Fruit fly (Drosophila melanogaster) whole organism, embryonic: ENCODE data around the gene COX6B.

Experiments
- Atf6 ChIP-seq: fragments of 200-800 bp; sonication (Bioruptor generic); IDR thresholded peaks from 2 replicates; pipeline ENCODE4 v1.3.6; 2022; ENCODE audit warnings: missing biosample characterization, missing genetic modification characterization
- B-H1 ChIP-seq: fragments of 200-800 bp; sonication (Bioruptor generic); IDR thresholded peaks from 3 replicates; pipeline ENCODE4 v1.3.6; 2022; ENCODE audit warnings: missing biosample characterization, missing genetic modification characterization
- C15 ChIP-seq: fragments of 200-800 bp; sonication (Bioruptor generic); IDR thresholded peaks from 3 replicates; pipeline ENCODE4 v1.3.6; 2022; ENCODE audit warnings: missing biosample characterization, missing genetic modification characterization
- CG10274 ChIP-seq: fragments of 200-800 bp; sonication (Bioruptor generic); optimal IDR thresholded peaks from 3 replicates; lab custom pipeline; 2017; ENCODE audit warnings: missing biosample characterization, mild to moderate bottlenecking, missing genetic modification characterization
- CG10321 ChIP-seq: fragments of 200-800 bp; sonication (Bioruptor generic); IDR thresholded peaks from 2 replicates; pipeline ENCODE4 v1.3.6; 2022; ENCODE audit warnings: missing biosample characterization, missing genetic modification characterization
- CG10654 ChIP-seq: fragments of 200-800 bp; sonication (Bioruptor generic); optimal IDR thresholded peaks from 2 replicates; lab custom pipeline; 2016; ENCODE audit warnings: missing biosample characterization, missing genetic modification characterization
- CG11247 ChIP-seq: fragments of 200-800 bp; sonication (Bioruptor generic); IDR thresholded peaks from 2 replicates; pipeline ENCODE4 v1.3.6; 2022; ENCODE audit warnings: missing biosample characterization, missing genetic modification characterization
- CG12219 ChIP-seq: fragments of 200-800 bp; sonication (Bioruptor generic); optimal IDR thresholded peaks from 3 replicates; lab custom pipeline; 2018; ENCODE audit warnings: missing biosample characterization, mild to moderate bottlenecking, missing genetic modification characterization
- CG13424 ChIP-seq: fragments of 200-800 bp; sonication (Bioruptor generic); optimal IDR thresholded peaks from 2 replicates; lab custom pipeline; 2019; ENCODE audit warnings: missing biosample characterization, mild to moderate bottlenecking, missing genetic modification characterization, moderate library complexity
- CG14860 ChIP-seq: fragments of 200-800 bp; sonication (Bioruptor generic); IDR thresholded peaks from 3 replicates; pipeline ENCODE4 v1.3.6; 2022; ENCODE audit warnings: missing biosample characterization, missing genetic modification characterization; ENCODE audit not compliant: partially characterized antibody
- CG15696 ChIP-seq: fragments of 200-800 bp; sonication (Bioruptor generic); optimal IDR thresholded peaks from 2 replicates; lab custom pipeline; 2019; ENCODE audit warnings: missing biosample characterization, mild to moderate bottlenecking, missing genetic modification characterization, moderate library complexity
- CG1603 ChIP-seq: fragments of 200-800 bp; sonication (Bioruptor generic); optimal IDR thresholded peaks from 2 replicates; lab custom pipeline; 2019; ENCODE audit warnings: missing biosample characterization, mild to moderate bottlenecking, missing genetic modification characterization, moderate library complexity
- CG17829 ChIP-seq: fragments of 200-800 bp; optimal IDR thresholded peaks from 2 replicates; lab custom pipeline; 2019; ENCODE audit warnings: missing biosample characterization, mild to moderate bottlenecking, missing genetic modification characterization, moderate library complexity
- CG18011 ChIP-seq: fragments of 200-800 bp; sonication (Bioruptor generic); optimal IDR thresholded peaks from 2 replicates; lab custom pipeline; 2017; ENCODE audit warnings: missing biosample characterization, missing genetic modification characterization, mild to moderate bottlenecking, moderate library complexity, missing genotype
- CG1832 ChIP-seq: fragments of 200-800 bp; sonication (Bioruptor generic); optimal IDR thresholded peaks from 2 replicates; lab custom pipeline; 2017; ENCODE audit warnings: missing biosample characterization, mild to moderate bottlenecking, missing genetic modification characterization, inconsistent platforms
- CG2712 ChIP-seq: fragments of 200-800 bp; optimal IDR thresholded peaks from 3 replicates; lab custom pipeline; 2019; ENCODE audit warnings: missing biosample characterization, mild to moderate bottlenecking, missing genetic modification characterization, moderate library complexity
- CG2875 ChIP-seq: fragments of 200-800 bp; sonication (Bioruptor generic); optimal IDR thresholded peaks from 2 replicates; lab custom pipeline; 2017; ENCODE audit warnings: missing biosample characterization, mild to moderate bottlenecking, missing genetic modification characterization, missing genetic modification reagents
- CG30020 ChIP-seq: fragments of 200-800 bp; optimal IDR thresholded peaks from 2 replicates; lab custom pipeline; 2019; ENCODE audit warnings: missing biosample characterization, mild to moderate bottlenecking, missing genetic modification characterization, moderate library complexity
- CG32767 ChIP-seq: fragments of 200-800 bp; sonication (Bioruptor generic); IDR thresholded peaks from 2 replicates; pipeline ENCODE4 v1.3.6; 2022; ENCODE audit warnings: missing biosample characterization, missing genetic modification characterization
- CG33557 ChIP-seq: fragments of 200-800 bp; sonication (Bioruptor generic); optimal IDR thresholded peaks from 2 replicates; lab custom pipeline; 2019; ENCODE audit warnings: missing biosample characterization, mild to moderate bottlenecking, missing genetic modification characterization, moderate library complexity
- CG3838 ChIP-seq: fragments of 200-800 bp; sonication (Bioruptor generic); optimal IDR thresholded peaks from 3 replicates; lab custom pipeline; 2016; ENCODE audit warnings: missing biosample characterization, missing genetic modification characterization
- CG5953 ChIP-seq: fragments of 200-800 bp; sonication (Bioruptor generic); IDR thresholded peaks from 2 replicates; pipeline ENCODE4 v1.3.6; 2022; ENCODE audit warnings: missing biosample characterization, missing genetic modification characterization
- CG6254 ChIP-seq: fragments of 200-800 bp; sonication (Bioruptor generic); optimal IDR thresholded peaks from 3 replicates; lab custom pipeline; 2017; ENCODE audit warnings: mild to moderate bottlenecking, missing biosample characterization, missing genetic modification reagents, missing genetic modification characterization
- CG7372 ChIP-seq: fragments of 200-800 bp; sonication (Bioruptor generic); IDR thresholded peaks from 2 replicates; pipeline ENCODE4 v1.3.6; 2022; ENCODE audit warnings: missing biosample characterization, missing genetic modification characterization
- CoRest ChIP-seq: fragments of 200-800 bp; sonication (Bioruptor generic); optimal IDR thresholded peaks from 3 replicates; lab custom pipeline; 2018; ENCODE audit warnings: missing biosample characterization, mild to moderate bottlenecking, missing genetic modification characterization, moderate library complexity
- Ets97D ChIP-seq: fragments of 200-800 bp; sonication (Bioruptor generic); optimal IDR thresholded peaks from 3 replicates; lab custom pipeline; 2016; ENCODE audit warnings: missing biosample characterization, missing genetic modification characterization
- H15 ChIP-seq: fragments of 200-800 bp; sonication (Bioruptor generic); IDR thresholded peaks from 3 replicates; pipeline ENCODE4 v1.3.6; 2022; ENCODE audit warnings: missing biosample characterization, missing genetic modification characterization
- H2.0 ChIP-seq: fragments of 200-800 bp; sonication (Bioruptor generic); IDR thresholded peaks from 2 replicates; pipeline ENCODE4 v1.3.6; 2022; ENCODE audit warnings: missing biosample characterization, missing genetic modification characterization
- Kr ChIP-seq: fragments of 200-800 bp; sonication (Bioruptor generic); optimal IDR thresholded peaks from 2 replicates; lab custom pipeline; 2017; ENCODE audit warnings: missing biosample characterization, mild to moderate bottlenecking, missing genetic modification characterization
- Myb ChIP-seq: fragments of 200-800 bp; sonication (Bioruptor generic); optimal IDR thresholded peaks from 2 replicates; lab custom pipeline; 2016; ENCODE audit warnings: missing biosample characterization, missing genetic modification characterization
- NC2β ChIP-seq: fragments of 200-800 bp; sonication (Bioruptor generic); optimal IDR thresholded peaks from 2 replicates; lab custom pipeline; 2016; ENCODE audit warnings: missing biosample characterization, missing genetic modification characterization
- TFAM ChIP-seq: fragments of 200-800 bp; sonication (Bioruptor generic); optimal IDR thresholded peaks from 2 replicates; lab custom pipeline; 2017; ENCODE audit warnings: missing biosample characterization, missing genetic modification characterization, inconsistent platforms
- ab ChIP-seq: fragments of 200-800 bp; sonication (Bioruptor generic); optimal IDR thresholded peaks from 2 replicates; lab custom pipeline; 2016; ENCODE audit warnings: missing biosample characterization, missing genetic modification characterization
- ac ChIP-seq: fragments of 200-800 bp; sonication (Bioruptor generic); optimal IDR thresholded peaks from 3 replicates; lab custom pipeline; 2017; ENCODE audit warnings: missing biosample characterization, mild to moderate bottlenecking, missing genetic modification characterization
- bsh ChIP-seq, 2 experiments: fragments of 200-800 bp; sonication (Bioruptor generic); optimal IDR thresholded peaks; 2 replicates each; lab custom pipeline; 2017 to 2018; ENCODE audit warnings: mild to moderate bottlenecking in 2 of 2, missing biosample characterization in 2 of 2, missing genetic modification characterization in 2 of 2, moderate library complexity in 1 of 2
- caup ChIP-seq: fragments of 200-800 bp; sonication (Bioruptor generic); optimal IDR thresholded peaks from 3 replicates; lab custom pipeline; 2017; ENCODE audit warnings: missing biosample characterization, mild to moderate bottlenecking, missing genetic modification characterization, moderate library complexity; ENCODE audit not compliant: severe bottlenecking
- fd3F ChIP-seq: fragments of 200-800 bp; sonication (Bioruptor generic); optimal IDR thresholded peaks from 2 replicates; lab custom pipeline; 2018; ENCODE audit warnings: missing biosample characterization, mild to moderate bottlenecking, missing genetic modification characterization, moderate library complexity
- fd96Cb ChIP-seq: fragments of 200-800 bp; sonication (Bioruptor generic); optimal IDR thresholded peaks from 2 replicates; lab custom pipeline; 2018; ENCODE audit warnings: missing biosample characterization, mild to moderate bottlenecking, missing genetic modification characterization, moderate library complexity
- hbn ChIP-seq: fragments of 200-800 bp; sonication (Bioruptor generic); IDR thresholded peaks from 2 replicates; pipeline ENCODE4 v1.3.6; 2022; ENCODE audit warnings: missing biosample characterization, missing genetic modification characterization; ENCODE audit not compliant: partially characterized antibody
- lov ChIP-seq, 2 experiments: fragments of 200-800 bp in 1 of 2; fragments of >200 bp in 1 of 2; sonication (Bioruptor generic) in 1 of 2; IDR thresholded peaks in 1 of 2; optimal IDR thresholded peaks in 1 of 2; 2 replicates in 1 of 2; 3 replicates in 1 of 2; pipeline versions ENCODE4 v1.3.6 to Lab custom; 2017 to 2022; ENCODE audit warnings: missing biosample characterization in 1 of 2, missing genetic modification characterization in 1 of 2
- otp ChIP-seq: fragments of 200-800 bp; sonication (Bioruptor generic); IDR thresholded peaks from 3 replicates; pipeline ENCODE4, ENCODE4 v1.3.6; 2022; ENCODE audit warnings: missing biosample characterization, missing genetic modification characterization
- pho ChIP-seq: fragments of 200-800 bp; sonication (Bioruptor generic); optimal IDR thresholded peaks from 2 replicates; lab custom pipeline; 2016; ENCODE audit warnings: missing biosample characterization, missing genetic modification characterization
- pnt ChIP-seq: fragments of 200-800 bp; sonication (Bioruptor generic); optimal IDR thresholded peaks from 3 replicates; lab custom pipeline; 2016; ENCODE audit warnings: missing biosample characterization, missing genetic modification characterization
- sug ChIP-seq: fragments of 200-800 bp; optimal IDR thresholded peaks from 2 replicates; lab custom pipeline; 2019; ENCODE audit warnings: missing biosample characterization, mild to moderate bottlenecking, missing genetic modification characterization, moderate library complexity
- tap ChIP-seq: fragments of 200-800 bp; optimal IDR thresholded peaks from 3 replicates; lab custom pipeline; 2019; ENCODE audit warnings: missing biosample characterization, mild to moderate bottlenecking, missing genetic modification characterization, moderate library complexity
- toy ChIP-seq: fragments of 200-800 bp; sonication (Bioruptor generic); IDR thresholded peaks from 2 replicates; pipeline ENCODE4 v1.3.6; 2022; ENCODE audit warnings: missing biosample characterization, missing genetic modification characterization
- usp ChIP-seq: fragments of >200 bp; optimal IDR thresholded peaks from 2 replicates; lab custom pipeline; 2017; ENCODE audit warnings: missing biosample characterization, missing genetic modification characterization

Gene COX6B

DNA sequence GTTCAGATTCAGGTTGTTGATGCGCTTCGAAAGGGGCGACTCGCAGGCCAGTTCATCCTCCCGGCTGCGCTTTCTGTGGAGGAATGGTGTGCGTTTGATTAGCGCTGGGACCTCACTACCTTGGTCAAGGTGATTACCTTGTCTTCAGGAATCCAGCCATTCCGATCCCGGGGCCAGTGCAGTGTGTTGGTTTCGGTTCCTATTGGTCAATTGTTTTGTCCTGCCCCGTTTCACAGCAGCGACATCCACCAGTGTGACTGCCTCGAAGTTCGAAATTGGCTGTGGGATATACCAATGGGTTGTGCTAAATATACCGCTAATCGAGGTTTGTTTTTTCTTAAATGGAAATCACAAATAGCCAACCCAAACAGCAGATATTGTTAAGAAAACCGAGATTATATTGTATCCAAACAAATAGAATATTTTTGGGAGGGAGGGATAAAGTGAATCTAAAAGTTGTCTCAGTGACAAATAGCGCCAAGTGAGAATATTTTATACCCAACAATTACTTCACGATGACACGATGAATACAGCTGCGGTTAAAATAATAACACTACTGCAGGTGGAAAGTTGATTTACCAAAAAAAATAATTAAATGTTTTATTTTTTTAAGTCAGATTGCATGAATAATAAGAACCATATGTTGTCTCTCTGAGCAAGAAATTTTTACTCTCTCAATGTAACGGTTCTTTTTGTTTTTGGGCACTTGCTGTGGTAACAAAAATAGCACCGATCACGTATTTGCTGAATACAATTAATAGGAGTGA, 49.2 kb downstream of the COX6B start, which contains the start of gene CG14229 (continued):
- TF ChIP-seq lov (optimal IDR thresholded peaks at IDR 0.05; lab: Kevin White, UChicago) (no peak), lov (GFP tag; IDR thresholded peaks at IDR 0.05; lab: Robert Waterston, UW) (no peak), CG14860 (GFP tag; lab: Robert Waterston, UW) (no peak), Kr (no peak), caup (GFP tag; lab: Kevin White, UChicago) (no peak), CG18011 (GFP tag; lab: Kevin White, UChicago) (no peak), CG10654 (no peak), CG32767 (GFP tag; lab: Robert Waterston, UW) (no peak), hbn (no peak), CG6254 (no peak), ac (no peak), H15 (no peak), Atf6 (GFP tag; lab: Robert Waterston, UW) (no peak), CG7372 (GFP tag; lab: Robert Waterston, UW) (no peak), CG13424 (tag; lab: Kevin White, UChicago) (no peak), fd96Cb (tag; lab: Kevin White, UChicago) (no peak), CG2875 (GFP tag; lab: Kevin White, UChicago) (no peak), CoRest (no peak), NC2β (no peak), Ets97D (GFP tag; lab: Kevin White, UChicago) (no peak), CG2712 (tag; lab: Kevin White, UChicago) (peak; percentile 8), TFAM (GFP tag; lab: Kevin White, UChicago) (no peak), fd3F (GFP tag; lab: Kevin White, UChicago) (no peak), Myb (GFP tag; lab: Kevin White, UChicago) (no peak), ab (GFP tag; lab: Kevin White, UChicago) (no peak), CG3838 (GFP tag; lab: Kevin White, UChicago) (no peak), pnt (GFP tag; lab: Kevin White, UChicago) (no peak), CG1832 (GFP tag; lab: Kevin White, UChicago) (no peak), CG1603 (tag; lab: Kevin White, UChicago) (peak; percentile 9), CG11247 (no peak), CG12219 (GFP tag; lab: Kevin White, UChicago) (no peak), sug (tag; lab: Kevin White, UChicago) (no peak), pho (GFP tag; lab: Kevin White, UChicago) (no peak), bsh (GFP tag; optimal IDR thresholded peaks at IDR 0.05; lab: Kevin White, UChicago) (peak in 1 of 2 experiments; percentile 11), C15 (GFP tag; lab: Robert Waterston, UW) (no peak), CG15696 (no peak), CG30020 (tag; lab: Kevin White, UChicago) (no peak), CG5953 (GFP tag; lab: Robert Waterston, UW) (no peak), CG10321 (GFP tag; lab: Robert Waterston, UW) (no peak), CG17829 (tag; lab: Kevin White, UChicago) (no peak), H2.0 (no peak), B-H1 (no peak), usp (GFP tag; lab: Kevin White, UChicago) (no peak), CG33557 (GFP tag; lab: Kevin White, UChicago) (no peak), CG10274 (GFP tag; lab: Kevin White, UChicago) (no peak), tap (no peak), otp (0 out of 3 replicates have a peak, but pooled peaks have one; percentile 21), toy (no peak)
